Worm (Caenorhabditis elegans) whole organism, L4 larva: ENCODE data around the gene tsp-4.

Experiments
- ama-1 ChIP-seq: fragments of 150-350 bp; optimal IDR thresholded peaks from 2 replicates; lab custom pipeline; 2014; ENCODE audit warnings: inconsistent platforms, mixed read lengths
- dpl-1 ChIP-seq: fragments of 150-350 bp; optimal IDR thresholded peaks from 2 replicates; lab custom pipeline; 2014; ENCODE audit warnings: missing biosample characterization, missing genetic modification reagents, missing genetic modification characterization
- jun-1 ChIP-seq: fragments of 150-350 bp; optimal IDR thresholded peaks from 2 replicates; lab custom pipeline; 2014; ENCODE audit warnings: missing biosample characterization, missing genetic modification reagents, missing genetic modification characterization
- mxl-3 ChIP-seq: fragments of 200-800 bp; sonication (Bioruptor generic); optimal IDR thresholded peaks from 2 replicates; lab custom pipeline; 2018; ENCODE audit warnings: mild to moderate bottlenecking, missing genetic modification characterization, missing compliant biosample characterization
- pha-4 ChIP-seq, 2 experiments: fragments of 150-350 bp in 1 of 2; fragments of 200-800 bp in 1 of 2; sonication (Bioruptor generic) in 1 of 2; IDR thresholded peaks in 1 of 2; optimal IDR thresholded peaks in 1 of 2; 2 replicates each; pipeline versions ENCODE4 v1.3.6 to Lab custom; 2014 to 2022; ENCODE audit warnings: missing genetic modification characterization in 2 of 2, missing genetic modification reagents in 2 of 2, missing biosample characterization in 1 of 2, missing compliant biosample characterization in 1 of 2
- pqm-1 ChIP-seq: sonication (generic microtip); optimal IDR thresholded peaks from 2 replicates; lab custom pipeline; 2017; ENCODE audit warnings: missing biosample characterization, missing genetic modification characterization
- snpc-4 ChIP-seq: fragments of 150-350 bp; optimal IDR thresholded peaks from 2 replicates; lab custom pipeline; 2014; ENCODE audit warnings: missing biosample characterization, missing genetic modification characterization
- zfp-3 ChIP-seq: fragments of 200-800 bp; sonication (Bioruptor generic); conservative IDR thresholded peaks from 2 replicates; pipeline ENCODE4 v1.3.6; 2022; ENCODE audit warnings: missing genetic modification reagents, missing genetic modification characterization, missing compliant biosample characterization

DNA sequence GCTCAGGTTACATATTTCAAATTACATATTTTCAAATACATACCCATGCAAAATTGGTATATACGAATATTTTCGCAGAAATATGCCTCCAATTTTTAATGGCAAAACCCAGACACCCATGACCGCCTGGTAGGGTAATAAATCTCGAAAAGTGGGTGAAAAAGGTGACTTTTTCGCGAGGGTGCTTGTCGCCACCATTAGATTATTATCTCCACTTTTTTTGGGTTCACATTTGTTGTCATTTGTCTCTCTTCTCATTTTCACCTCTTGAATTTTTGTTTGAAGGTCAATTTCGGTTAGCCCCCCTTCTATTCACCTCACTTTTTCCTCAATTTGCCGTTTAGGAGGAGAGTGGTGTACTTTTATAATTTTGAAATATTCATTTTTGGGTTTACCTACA lies 20.2 kb upstream of the tsp-4 start:
- TF ChIP-seq mxl-3 (GFP tag; lab: Kevin White, UChicago) (no peak), ama-1 (lab: Kevin White, UChicago) (no peak), snpc-4 (no peak), pha-4 (GFP tag; IDR thresholded peaks at IDR 0.05; lab: Robert Waterston, UW) (no peak), pha-4 (tag; optimal IDR thresholded peaks at IDR 0.05; lab: Kevin White, UChicago) (no peak), zfp-3 (GFP tag; lab: Robert Waterston, UW) (no peak), jun-1 (no peak), dpl-1 (GFP tag; lab: Kevin White, UChicago) (no peak), pqm-1 (tag; lab: Kevin White, UChicago) (no peak)
